Worm (Caenorhabditis elegans) whole organism, L3 larva: ENCODE data around the gene srx-74.

Experiments used
- R02D3.7 ChIP-seq: fragments of 150-350 bp; optimal IDR thresholded peaks from 2 replicates; lab custom pipeline; 2014; ENCODE audit warnings: missing biosample characterization, missing genetic modification characterization
- ama-1 ChIP-seq: fragments of 150-350 bp; optimal IDR thresholded peaks from 2 replicates; lab custom pipeline; 2018
- ceh-28 ChIP-seq: fragments of 150-350 bp; optimal IDR thresholded peaks from 2 replicates; lab custom pipeline; 2014; ENCODE audit warnings: missing biosample characterization, missing genetic modification reagents, missing genetic modification characterization
- daf-12 ChIP-seq: fragments of 150-350 bp; optimal IDR thresholded peaks from 2 replicates; lab custom pipeline; 2014; ENCODE audit warnings: missing biosample characterization, missing genetic modification reagents, missing genetic modification characterization
- egl-5 ChIP-seq: fragments of 150-350 bp; optimal IDR thresholded peaks from 2 replicates; lab custom pipeline; 2017; ENCODE audit warnings: missing biosample characterization, missing genetic modification reagents, missing genetic modification characterization, inconsistent platforms
- elt-1 ChIP-seq: fragments of 150-350 bp; optimal IDR thresholded peaks from 2 replicates; lab custom pipeline; 2014; ENCODE audit warnings: missing biosample characterization, missing genetic modification characterization
- elt-2 ChIP-seq: sonication (generic microtip); optimal IDR thresholded peaks from 2 replicates; lab custom pipeline; 2016; ENCODE audit warnings: missing genetic modification reagents, mild to moderate bottlenecking, missing genetic modification characterization, missing compliant biosample characterization
- elt-3 ChIP-seq, 3 experiments: fragments of 150-350 bp in 1 of 3; sonication (generic microtip) in 2 of 3; optimal IDR thresholded peaks; 2 replicates in 2 of 3; 4 replicates in 1 of 3; lab custom pipeline; 2014 to 2017; ENCODE audit warnings: missing biosample characterization in 3 of 3, missing genetic modification characterization in 3 of 3
- fkh-10 ChIP-seq: sonication (generic microtip); optimal IDR thresholded peaks from 2 replicates; lab custom pipeline; 2017; ENCODE audit warnings: missing biosample characterization, missing genetic modification reagents, missing genetic modification characterization
- fkh-2 ChIP-seq: fragments of 150-350 bp; optimal IDR thresholded peaks from 2 replicates; lab custom pipeline; 2014; ENCODE audit warnings: missing biosample characterization, missing genetic modification reagents, missing genetic modification characterization
- lsy-12 ChIP-seq: sonication (generic microtip); optimal IDR thresholded peaks from 2 replicates; lab custom pipeline; 2016; ENCODE audit warnings: mild to moderate bottlenecking, missing genetic modification characterization, missing compliant biosample characterization
- mdl-1 ChIP-seq: fragments of 150-350 bp; optimal IDR thresholded peaks from 2 replicates; lab custom pipeline; 2014; ENCODE audit warnings: missing biosample characterization, missing genetic modification characterization
- nfya-1 ChIP-seq: sonication (generic microtip); optimal IDR thresholded peaks from 2 replicates; lab custom pipeline; 2017; ENCODE audit warnings: missing genetic modification characterization, mild to moderate bottlenecking, missing compliant biosample characterization, antibody characterized with exemption, moderate library complexity; ENCODE audit not compliant: insufficient read depth
- nhr-25 ChIP-seq: sonication (generic microtip); optimal IDR thresholded peaks from 2 replicates; lab custom pipeline; 2017; ENCODE audit warnings: missing biosample characterization, missing genetic modification characterization
- nhr-43 ChIP-seq: sonication (generic microtip); optimal IDR thresholded peaks from 2 replicates; lab custom pipeline; 2016; ENCODE audit warnings: mild to moderate bottlenecking, missing genetic modification characterization, missing compliant biosample characterization; ENCODE audit not compliant: poor library complexity, severe bottlenecking
- nhr-67 ChIP-seq: fragments of 150-350 bp; optimal IDR thresholded peaks from 2 replicates; lab custom pipeline; 2014; ENCODE audit warnings: missing biosample characterization, missing genetic modification characterization
- pha-4 ChIP-seq: fragments of 150-350 bp; optimal IDR thresholded peaks from 2 replicates; lab custom pipeline; 2014; ENCODE audit warnings: missing biosample characterization, missing genetic modification reagents, missing genetic modification characterization
- pqm-1 ChIP-seq: fragments of 150-350 bp; optimal IDR thresholded peaks from 2 replicates; lab custom pipeline; 2017; ENCODE audit warnings: missing biosample characterization, missing genetic modification characterization, inconsistent platforms
- sea-2 ChIP-seq: fragments of 150-350 bp; sonication (generic microtip); optimal IDR thresholded peaks from 4 replicates; lab custom pipeline; 2014; ENCODE audit warnings: missing biosample characterization, missing genetic modification reagents, missing genetic modification characterization
- skn-1 ChIP-seq: fragments of 150-350 bp; optimal IDR thresholded peaks from 2 replicates; lab custom pipeline; 2014; ENCODE audit warnings: missing biosample characterization, missing genetic modification characterization
- unc-62 ChIP-seq: fragments of 150-350 bp; sonication (generic microtip); optimal IDR thresholded peaks from 4 replicates; lab custom pipeline; 2014; ENCODE audit warnings: missing biosample characterization, missing genetic modification reagents, missing genetic modification characterization
- zag-1 ChIP-seq: fragments of 150-350 bp; optimal IDR thresholded peaks from 2 replicates; lab custom pipeline; 2014; ENCODE audit warnings: missing biosample characterization, missing genetic modification characterization

Gene srx-74

DNA sequence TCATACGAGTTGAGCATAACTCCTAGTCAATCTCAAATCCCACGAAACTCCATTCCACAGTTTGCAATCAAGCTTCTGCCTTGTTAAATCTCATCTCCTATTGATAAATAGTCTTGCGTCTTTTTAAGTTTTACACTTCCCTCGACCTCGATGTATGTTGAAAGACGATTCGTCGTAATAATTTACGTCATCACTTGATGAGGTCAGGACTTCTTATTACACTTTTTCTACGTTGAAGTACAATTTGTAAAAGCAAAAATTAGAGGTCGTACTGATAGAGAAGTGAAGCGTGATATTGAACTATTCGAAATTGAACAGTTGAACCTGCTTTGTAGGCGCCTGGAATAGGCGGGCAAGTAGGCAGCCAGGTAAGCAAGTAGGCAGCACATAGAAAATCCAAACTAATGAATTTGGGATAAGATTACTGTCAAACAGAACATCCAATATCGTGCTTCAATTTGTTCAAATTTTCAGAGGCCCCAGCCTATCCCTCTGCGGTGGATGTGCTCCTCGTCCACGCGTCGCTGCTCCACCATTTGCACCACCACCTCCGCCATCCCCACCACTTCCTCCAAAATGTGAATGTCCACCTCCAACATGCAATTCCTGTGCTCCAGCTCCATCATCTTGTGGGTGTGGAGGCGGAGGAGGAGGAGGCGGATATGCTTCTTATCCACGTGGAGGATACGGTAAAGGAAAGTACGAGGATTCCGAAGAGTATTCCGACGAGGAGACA lies 12.5 kb downstream of the srx-74 start:
- TF ChIP-seq skn-1 (tag; lab: Kevin White, UChicago) = no peak
- peak; percentile 80 for TF ChIP-seq nhr-25 (tag; lab: Kevin White, UChicago)

DNA sequence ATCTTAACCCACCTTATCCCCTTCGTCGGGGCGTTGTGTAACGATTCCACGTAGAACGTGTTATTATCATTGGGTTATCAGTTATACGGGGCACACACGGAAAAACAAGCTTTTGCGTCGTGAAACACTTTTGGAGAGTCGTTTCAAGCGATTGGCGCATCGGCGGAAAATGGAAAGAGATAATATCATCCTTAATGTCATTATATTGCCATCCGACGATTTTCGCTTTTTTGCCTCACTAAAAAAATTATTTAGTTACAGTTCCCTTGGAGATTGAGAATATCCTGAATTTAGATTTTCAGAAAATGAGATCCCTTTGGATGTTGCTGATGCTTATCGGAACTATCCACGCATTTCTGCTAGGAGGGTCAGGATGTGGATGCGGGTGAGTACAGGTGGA lies 13.8 kb downstream of the srx-74 start, which contains the start of gene F41F3.8:
Gene F41F3.8, plus strand, starts transcription at position 301 of the 400 bp plus-strand sequence.
- TF ChIP-seq skn-1 (tag; lab: Kevin White, UChicago) (no peak), elt-3 (tag; optimal IDR thresholded peaks at IDR 0.05; lab: Kevin White, UChicago) (peak in 1 of 3 experiments; percentile 20)

DNA sequence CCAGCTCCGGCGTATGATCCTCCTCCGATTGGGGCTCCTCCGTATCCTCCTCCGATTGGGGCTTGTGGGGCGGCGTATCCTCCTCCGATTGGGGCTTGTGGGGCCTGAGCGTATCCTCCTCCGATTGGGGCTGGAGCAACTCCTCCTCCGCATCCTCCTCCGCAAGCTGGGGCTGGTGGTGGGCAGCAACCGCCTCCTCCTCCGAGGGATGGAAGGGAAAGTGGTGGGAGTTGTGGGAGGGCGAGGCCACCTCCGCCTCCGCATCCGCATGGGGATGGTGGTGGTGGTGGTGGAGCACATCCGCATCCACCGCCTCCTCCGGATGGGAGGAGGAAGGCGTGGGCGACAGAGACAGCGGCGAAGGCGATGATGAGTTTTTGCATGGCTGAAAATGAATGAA lies 14.4 kb downstream of the srx-74 start, which contains the start of gene F41F3.3:
Gene F41F3.3, minus strand, starts transcription at position 383 of the 400 bp plus-strand sequence.
- peak; percentile 18 for TF ChIP-seq nfya-1 (tag; lab: Kevin White, UChicago)
- TF ChIP-seq mdl-1 (tag; lab: Kevin White, UChicago) = no peak
- no peak for TF ChIP-seq nhr-67 (tag; lab: Kevin White, UChicago)
- peak; percentile 76 for TF ChIP-seq nhr-25 (tag; lab: Kevin White, UChicago)
- TF ChIP-seq ama-1 = peak; percentile 66
- TF ChIP-seq lsy-12 = peak; percentile 19

DNA sequence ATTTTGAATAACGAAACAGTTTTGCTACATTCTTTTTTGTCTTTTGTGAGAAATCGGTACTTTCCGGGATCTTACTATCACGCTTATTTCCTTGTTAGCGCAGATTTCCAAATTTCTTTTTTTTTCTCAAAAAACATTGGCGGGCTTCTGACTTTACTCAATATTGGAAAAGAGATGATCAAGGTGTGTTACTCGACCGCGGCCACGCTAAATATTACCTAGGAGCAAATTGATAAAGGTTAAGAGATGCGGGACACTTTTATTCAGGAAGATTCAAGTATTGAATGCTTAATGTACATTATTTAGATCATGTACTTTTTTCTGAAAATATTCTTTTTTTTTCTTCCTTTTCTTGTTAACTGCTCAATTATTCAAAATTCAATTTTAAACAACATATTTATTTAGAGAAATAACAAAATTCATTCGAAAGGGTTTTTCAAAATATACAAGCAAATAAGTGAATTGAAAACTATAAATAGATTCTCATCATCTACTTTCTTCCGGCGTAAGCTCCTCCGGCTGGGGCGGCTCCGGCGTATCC lies 15.0 kb downstream of the srx-74 start:
- no peak for TF ChIP-seq egl-5 (tag; lab: Kevin White, UChicago)
- TF ChIP-seq nhr-43 (tag; lab: Kevin White, UChicago) = peak; percentile 79
- peak; percentile 79 for TF ChIP-seq ama-1
- peak in 1 of 3 experiments; percentile 74 for TF ChIP-seq elt-3 (tag; optimal IDR thresholded peaks at IDR 0.05; lab: Kevin White, UChicago)
- peak; percentile 23 for TF ChIP-seq nhr-25 (tag; lab: Kevin White, UChicago)

DNA sequence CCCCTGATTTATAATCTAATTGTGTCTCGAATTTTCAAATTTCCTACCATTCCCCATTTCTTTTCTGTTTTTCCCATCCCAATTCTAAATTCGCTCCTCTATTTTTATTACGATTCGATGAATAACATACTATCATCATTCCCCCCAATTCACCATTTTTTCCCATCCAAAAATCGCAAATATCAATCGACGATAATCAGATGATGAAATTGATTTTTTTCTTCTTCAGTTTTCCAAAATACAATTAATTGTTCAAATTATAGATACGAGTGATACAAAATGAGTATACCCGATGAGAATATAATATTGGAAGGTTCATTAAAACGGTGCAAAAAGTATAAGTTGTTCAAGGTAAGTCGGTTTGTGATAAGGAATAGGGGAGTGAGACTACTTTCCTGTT lies 19.6 kb downstream of the srx-74 start, which contains the start of gene soc-1:
Gene soc-1, plus strand, starts transcription at position 262 of the 400 bp plus-strand sequence.
- TF ChIP-seq daf-12 (tag; lab: Kevin White, UChicago) = no peak
- no peak for TF ChIP-seq R02D3.7 (tag; lab: Kevin White, UChicago)
- no peak for TF ChIP-seq skn-1 (tag; lab: Kevin White, UChicago)
- no peak for TF ChIP-seq unc-62 (GFP tag; lab: Kevin White, UChicago)

DNA sequence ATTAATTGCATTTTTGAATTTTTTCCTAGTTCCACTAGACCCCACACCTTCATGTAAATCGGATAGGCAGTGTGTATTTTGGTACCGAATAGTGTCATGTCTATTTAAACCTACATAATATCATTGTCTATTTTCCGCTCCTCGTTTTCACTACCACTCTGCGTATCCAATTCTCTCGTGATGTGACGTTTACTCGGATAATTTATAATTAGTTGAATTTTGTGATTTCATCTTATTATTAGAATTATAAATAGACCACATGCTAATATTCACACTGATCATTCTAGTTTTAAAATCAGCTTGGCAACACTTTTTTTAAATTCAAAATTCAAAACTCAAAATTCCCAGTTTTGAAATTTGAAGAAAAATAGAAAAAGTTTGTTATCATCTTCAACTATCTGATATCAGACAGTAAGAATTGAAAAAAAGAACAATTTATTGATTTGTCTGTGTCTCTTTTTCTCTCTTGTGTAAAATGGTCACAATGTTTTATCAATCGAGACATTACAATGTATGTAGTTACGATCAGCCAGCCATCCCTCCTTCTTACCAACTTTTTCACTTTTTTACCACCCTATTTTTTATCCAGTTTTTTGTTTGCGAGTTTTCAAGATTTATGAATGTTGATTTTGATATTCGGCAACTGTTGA lies 21.7 kb downstream of the srx-74 start:
- TF ChIP-seq sea-2 (GFP tag; lab: Kevin White, UChicago) (no peak), ceh-28 (peak; percentile 45), pha-4 (tag; lab: Kevin White, UChicago) (peak; percentile 14), elt-2 (peak; percentile 60)

DNA sequence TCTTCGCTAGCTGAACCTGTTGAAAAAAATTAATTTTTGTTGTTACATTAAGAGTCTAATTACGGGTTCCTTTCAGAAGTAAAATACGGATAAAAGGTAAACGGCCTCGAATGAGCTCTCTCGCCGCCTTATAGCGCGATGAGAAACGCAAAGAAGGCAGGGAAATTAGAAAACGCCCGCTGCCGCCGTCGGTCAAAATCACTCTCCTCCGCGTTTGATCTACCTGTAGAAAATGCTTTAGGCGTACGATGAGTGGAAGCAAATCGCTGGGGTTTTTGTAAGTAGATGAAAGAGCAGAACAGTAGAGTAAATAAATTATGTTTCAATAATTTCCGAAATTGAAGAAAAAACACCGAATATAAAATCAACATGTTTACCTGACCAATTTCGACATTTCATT lies 25.1 kb downstream of the srx-74 start:
- TF ChIP-seq ceh-28 (no peak), elt-2 (no peak), sea-2 (GFP tag; lab: Kevin White, UChicago) (no peak), nhr-43 (tag; lab: Kevin White, UChicago) (no peak), fkh-10 (GFP tag; lab: Kevin White, UChicago) (no peak), fkh-2 (tag; lab: Kevin White, UChicago) (no peak), zag-1 (no peak)

DNA sequence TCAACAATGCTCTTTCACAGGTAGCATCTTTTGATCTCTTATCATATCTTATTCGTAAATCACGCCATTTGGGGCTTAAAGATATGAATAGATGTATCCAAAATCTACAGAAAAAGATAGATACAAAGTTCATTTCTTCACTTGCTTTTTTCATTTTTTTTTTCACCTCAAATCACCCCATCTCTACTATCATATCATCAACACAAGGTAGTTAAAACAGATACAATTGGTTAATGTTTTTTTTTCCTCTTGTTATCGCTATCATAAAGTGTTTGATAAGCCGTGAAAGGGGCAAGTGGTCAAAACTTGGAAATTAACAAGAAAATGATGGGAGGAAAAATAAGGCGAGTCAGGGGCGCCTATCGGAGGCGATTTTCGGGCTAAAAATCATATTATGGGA lies 32.0 kb downstream of the srx-74 start:
- peak; percentile 48 for TF ChIP-seq pqm-1 (tag; lab: Kevin White, UChicago)
- TF ChIP-seq nhr-25 (tag; lab: Kevin White, UChicago) = peak; percentile 10
- peak; percentile 21 for TF ChIP-seq R02D3.7 (tag; lab: Kevin White, UChicago)
- no peak for TF ChIP-seq elt-1 (tag; lab: Kevin White, UChicago)
- peak in 2 of 3 experiments; percentile 89 to 96 for TF ChIP-seq elt-3 (tag; optimal IDR thresholded peaks at IDR 0.05; lab: Kevin White, UChicago)
- peak; percentile 15 for TF ChIP-seq nhr-43 (tag; lab: Kevin White, UChicago)
- no peak for TF ChIP-seq lsy-12
- peak; percentile 77 for TF ChIP-seq elt-2
- TF ChIP-seq egl-5 (tag; lab: Kevin White, UChicago) = no peak
